Worm (Caenorhabditis elegans) whole organism, L2 larva: Measurements from ENCODE around the gene T24C2.3.
"Not testable (repeated sequence)": the region's sequence is repeated elsewhere in the genome, so short reads cannot be mapped to it uniquely, and the experiment has no call there.

Experiments used
- ama-1 ChIP-seq: fragments of 150-350 bp; optimal IDR thresholded peaks from 2 replicates; lab custom pipeline; 2018; ENCODE audit warnings: inconsistent platforms
- ceh-16 ChIP-seq: fragments of 150-350 bp; optimal IDR thresholded peaks from 2 replicates; lab custom pipeline; 2014; ENCODE audit warnings: missing biosample characterization, missing genetic modification characterization
- nhr-11 ChIP-seq: fragments of 150-350 bp; optimal IDR thresholded peaks from 2 replicates; lab custom pipeline; 2014; ENCODE audit warnings: missing biosample characterization, missing genetic modification characterization
- nhr-12 ChIP-seq: fragments of 150-350 bp; optimal IDR thresholded peaks from 2 replicates; lab custom pipeline; 2014; ENCODE audit warnings: missing biosample characterization, missing genetic modification characterization
- nhr-21 ChIP-seq: fragments of 150-350 bp; optimal IDR thresholded peaks from 2 replicates; lab custom pipeline; 2014; ENCODE audit warnings: missing biosample characterization, missing genetic modification characterization
- nhr-237 ChIP-seq: fragments of 150-350 bp; optimal IDR thresholded peaks from 2 replicates; lab custom pipeline; 2014; ENCODE audit warnings: missing biosample characterization, missing genetic modification characterization
- skn-1 ChIP-seq: sonication (generic microtip); optimal IDR thresholded peaks from 2 replicates; lab custom pipeline; 2017; ENCODE audit warnings: missing biosample characterization, missing genetic modification characterization
- snpc-4 ChIP-seq: fragments of 150-350 bp; optimal IDR thresholded peaks from 2 replicates; lab custom pipeline; 2014; ENCODE audit warnings: missing biosample characterization, missing genetic modification characterization
- ztf-1 ChIP-seq: fragments of 200-800 bp; sonication (Bioruptor generic); conservative IDR thresholded peaks from 2 replicates; pipeline ENCODE4 v1.3.6; 2022; ENCODE audit warnings: missing genetic modification characterization, missing compliant biosample characterization

- TF ChIP-seq nhr-21 (tag; lab: Kevin White, UChicago); nhr-237 (tag; lab: Kevin White, UChicago); nhr-11 (tag; lab: Kevin White, UChicago); ceh-16 (tag; lab: Kevin White, UChicago); ztf-1 (GFP tag; lab: Robert Waterston, UW); ama-1; snpc-4 (tag; lab: Kevin White, UChicago); skn-1 (tag; lab: Kevin White, UChicago); nhr-12 (tag; lab: Kevin White, UChicago): not testable (repeated sequence)
Measured at ce11 chrX:14528399-14528798, 14.9 kb upstream of the T24C2.3 start, which contains the start of gene nspc-19.
